Fruit fly (Drosophila melanogaster) S2 (cell line): ENCODE results near the gene CG15358.

ENCODE experiments used
- CG8478 ChIP-seq: fragments of >200 bp; optimal IDR thresholded peaks from 2 replicates; lab custom pipeline; 2018
- CTCF ChIP-seq, 2 experiments: fragments of >200 bp; optimal IDR thresholded peaks; 2 replicates each; lab custom pipeline; 2018

- TF ChIP-seq CTCF (optimal IDR thresholded peaks at IDR 0.05; lab: Kevin White, UChicago) (no peak), CG8478 (lab: Kevin White, UChicago) (no peak)
These were observed 21.0 kb downstream of the CG15358 start for dm6 chr2L:1861994-1862393.
